Worm (Caenorhabditis elegans) whole organism, young adult: Measurements from ENCODE around the gene ZK1290.13.

Source experiments
- B0261.1 ChIP-seq: sonication (generic microtip); optimal IDR thresholded peaks from 2 replicates; lab custom pipeline; 2016; ENCODE audit warnings: mild to moderate bottlenecking, missing genetic modification characterization, moderate library complexity, missing compliant biosample characterization
- D2030.7 ChIP-seq: fragments of 200-800 bp; sonication (Bioruptor generic); IDR thresholded peaks from 2 replicates; pipeline ENCODE4 v1.3.6; 2022; ENCODE audit warnings: missing genetic modification reagents, missing genetic modification characterization, missing compliant biosample characterization
- F22D6.2 ChIP-seq: sonication (generic microtip); optimal IDR thresholded peaks from 2 replicates; lab custom pipeline; 2016; ENCODE audit warnings: mild to moderate bottlenecking, missing genetic modification characterization, missing compliant biosample characterization
- F23B12.7 ChIP-seq: sonication (generic microtip); optimal IDR thresholded peaks from 2 replicates; lab custom pipeline; 2017; ENCODE audit warnings: missing genetic modification characterization, mild to moderate bottlenecking, missing compliant biosample characterization, antibody characterized with exemption, moderate library complexity; ENCODE audit not compliant: insufficient read depth
- F37B4.10 ChIP-seq: fragments of 200-800 bp; sonication (Bioruptor generic); IDR thresholded peaks from 2 replicates; pipeline ENCODE4 v1.3.6; 2022; ENCODE audit warnings: missing genetic modification characterization, missing compliant biosample characterization
- F39B2.1 ChIP-seq: fragments of 200-800 bp; sonication (Bioruptor generic); IDR thresholded peaks from 2 replicates; pipeline ENCODE4 v1.3.6; 2022; ENCODE audit warnings: missing genetic modification reagents, missing genetic modification characterization, missing compliant biosample characterization
- F55B11.4 ChIP-seq: sonication (generic microtip); optimal IDR thresholded peaks from 2 replicates; lab custom pipeline; 2016; ENCODE audit warnings: missing compliant biosample characterization, missing genetic modification characterization, borderline replicate concordance; ENCODE audit not compliant: insufficient read depth
- K12H6.12 ChIP-seq: fragments of 200-800 bp; sonication (Bioruptor generic); optimal IDR thresholded peaks from 2 replicates; lab custom pipeline; 2018; ENCODE audit warnings: mild to moderate bottlenecking, missing genetic modification characterization, missing compliant biosample characterization
- T07F8.4 ChIP-seq: sonication (generic microtip); optimal IDR thresholded peaks from 2 replicates; lab custom pipeline; 2016; ENCODE audit warnings: mild to moderate bottlenecking, missing genetic modification characterization, moderate library complexity, missing compliant biosample characterization
- Y53G8AR.9 ChIP-seq: fragments of 200-800 bp; sonication (Bioruptor generic); conservative IDR thresholded peaks from 2 replicates; pipeline ENCODE4 v1.3.6; 2022; ENCODE audit warnings: missing genetic modification reagents, missing genetic modification characterization, missing compliant biosample characterization
- attf-3 ChIP-seq: fragments of 200-800 bp; sonication (Bioruptor generic); conservative IDR thresholded peaks from 2 replicates; pipeline ENCODE4 v1.3.6; 2022; ENCODE audit warnings: missing genetic modification reagents, missing genetic modification characterization, missing compliant biosample characterization
- attf-5 ChIP-seq: fragments of 200-800 bp; sonication (Bioruptor generic); optimal IDR thresholded peaks from 2 replicates; lab custom pipeline; 2018; ENCODE audit warnings: mild to moderate bottlenecking, missing genetic modification characterization, missing compliant biosample characterization
- attf-6 ChIP-seq: fragments of 200-800 bp; sonication (Bioruptor generic); IDR thresholded peaks from 2 replicates; pipeline ENCODE4 v1.3.6; 2022; ENCODE audit warnings: missing genetic modification reagents, missing genetic modification characterization, missing compliant biosample characterization
- cebp-2 ChIP-seq: fragments of 200-800 bp; sonication (Bioruptor generic); IDR thresholded peaks from 2 replicates; pipeline ENCODE4 v1.3.6; 2022; ENCODE audit warnings: missing genetic modification characterization, missing compliant biosample characterization
- ceh-100 ChIP-seq: fragments of 200-800 bp; sonication (Bioruptor generic); IDR thresholded peaks from 2 replicates; pipeline ENCODE4 v1.3.6; 2022; ENCODE audit warnings: missing genetic modification reagents, missing genetic modification characterization, missing compliant biosample characterization
- ceh-58 ChIP-seq: fragments of 200-800 bp; sonication (Bioruptor generic); IDR thresholded peaks from 2 replicates; pipeline ENCODE4 v1.3.6; 2022; ENCODE audit warnings: missing genetic modification characterization, missing compliant biosample characterization
- ceh-91 ChIP-seq: fragments of 200-800 bp; sonication (Bioruptor generic); IDR thresholded peaks from 2 replicates; pipeline ENCODE4 v1.3.6; 2022; ENCODE audit warnings: missing genetic modification reagents, missing genetic modification characterization, missing compliant biosample characterization
- chd-7 ChIP-seq: sonication (generic microtip); optimal IDR thresholded peaks from 2 replicates; lab custom pipeline; 2016; ENCODE audit warnings: mild to moderate bottlenecking, missing genetic modification characterization, moderate library complexity, missing compliant biosample characterization
- die-1 ChIP-seq: sonication (generic microtip); optimal IDR thresholded peaks from 2 replicates; lab custom pipeline; 2016; ENCODE audit warnings: missing genotype, mild to moderate bottlenecking, missing genetic modification characterization, missing compliant biosample characterization
- dpff-1 ChIP-seq: sonication (generic microtip); optimal IDR thresholded peaks from 2 replicates; lab custom pipeline; 2017; ENCODE audit warnings: mild to moderate bottlenecking, missing genetic modification characterization, missing compliant biosample characterization
- efl-1 ChIP-seq: fragments of 150-350 bp; optimal IDR thresholded peaks from 2 replicates; lab custom pipeline; 2014; ENCODE audit warnings: missing biosample characterization, missing genetic modification reagents, missing genetic modification characterization
- fkh-3 ChIP-seq: sonication (generic microtip); optimal IDR thresholded peaks from 2 replicates; lab custom pipeline; 2016; ENCODE audit warnings: mild to moderate bottlenecking, missing genetic modification characterization, missing compliant biosample characterization
- gei-17 ChIP-seq: fragments of 200-800 bp; sonication (Bioruptor generic); optimal IDR thresholded peaks from 2 replicates; lab custom pipeline; 2018; ENCODE audit warnings: mild to moderate bottlenecking, missing genetic modification characterization, missing compliant biosample characterization
- hlh-12 ChIP-seq: sonication (generic microtip); optimal IDR thresholded peaks from 2 replicates; lab custom pipeline; 2016; ENCODE audit warnings: missing genetic modification characterization, missing compliant biosample characterization
- lag-1 ChIP-seq: fragments of 200-800 bp; sonication (Bioruptor generic); IDR thresholded peaks from 2 replicates; pipeline ENCODE4 v1.3.6; 2022; ENCODE audit warnings: missing genetic modification reagents, missing genetic modification characterization, missing compliant biosample characterization
- let-607 ChIP-seq, 2 experiments: fragments of 200-800 bp in 1 of 2; sonication (Bioruptor generic) in 1 of 2; sonication (generic microtip) in 1 of 2; optimal IDR thresholded peaks; 2 replicates each; lab custom pipeline; 2016 to 2018; ENCODE audit warnings: mild to moderate bottlenecking in 2 of 2, missing compliant biosample characterization in 2 of 2, missing genetic modification characterization in 2 of 2, moderate library complexity in 2 of 2, missing genotype in 1 of 2
- lin-35 ChIP-seq, 3 experiments: fragments of 150-350 bp in 2 of 3; sonication (generic microtip) in 1 of 3; optimal IDR thresholded peaks; 2 replicates each; lab custom pipeline; 2014 to 2018; ENCODE audit warnings: missing biosample characterization in 3 of 3, missing genetic modification characterization in 3 of 3, missing genetic modification reagents in 3 of 3
- lin-40 ChIP-seq: sonication (generic microtip); optimal IDR thresholded peaks from 2 replicates; lab custom pipeline; 2016; ENCODE audit warnings: missing genetic modification characterization, mild to moderate bottlenecking, missing compliant biosample characterization, missing genotype, missing genetic modification reagents
- lir-1 ChIP-seq: fragments of 200-800 bp; sonication (Bioruptor generic); conservative IDR thresholded peaks from 2 replicates; pipeline ENCODE4 v1.3.6; 2022; ENCODE audit warnings: missing genetic modification reagents, missing genetic modification characterization, missing compliant biosample characterization
- lsl-1 ChIP-seq: fragments of 200-800 bp; sonication (Bioruptor generic); optimal IDR thresholded peaks from 2 replicates; lab custom pipeline; 2018; ENCODE audit warnings: mild to moderate bottlenecking, missing genetic modification characterization, moderate library complexity, missing compliant biosample characterization
- madf-8 ChIP-seq: fragments of 200-800 bp; sonication (Bioruptor generic); conservative IDR thresholded peaks from 2 replicates; pipeline ENCODE4 v1.3.6; 2022; ENCODE audit warnings: missing genetic modification reagents, missing genetic modification characterization, missing compliant biosample characterization
- mcd-1 ChIP-seq: fragments of 200-800 bp; sonication (Bioruptor generic); IDR thresholded peaks from 2 replicates; pipeline ENCODE4 v1.3.6; 2022; ENCODE audit warnings: missing genetic modification reagents, missing genetic modification characterization, missing compliant biosample characterization
- nhr-179 ChIP-seq: sonication (generic microtip); optimal IDR thresholded peaks from 2 replicates; lab custom pipeline; 2016; ENCODE audit warnings: mild to moderate bottlenecking, missing genetic modification characterization, missing compliant biosample characterization
- rec-8 ChIP-seq, 2 experiments: sonication (generic microtip); optimal IDR thresholded peaks; 2 replicates each; lab custom pipeline; 2016; ENCODE audit warnings: mild to moderate bottlenecking in 2 of 2, missing genetic modification characterization in 2 of 2, missing genetic modification reagents in 2 of 2, missing genotype in 2 of 2, missing biosample characterization in 1 of 2, missing compliant biosample characterization in 1 of 2, moderate library complexity in 1 of 2
- rpc-1 ChIP-seq, 2 experiments: fragments of 150-350 bp in 1 of 2; sonication (generic microtip) in 1 of 2; optimal IDR thresholded peaks; 2 replicates each; lab custom pipeline; 2014 to 2018; ENCODE audit warnings: missing biosample characterization in 1 of 2, missing genetic modification characterization in 1 of 2, missing genetic modification reagents in 1 of 2, missing genotype in 1 of 2
- tbx-9 ChIP-seq: sonication (generic microtip); optimal IDR thresholded peaks from 2 replicates; lab custom pipeline; 2016; ENCODE audit warnings: borderline replicate concordance, missing genetic modification characterization, inconsistent platforms, missing compliant biosample characterization
- unc-130 ChIP-seq: sonication (generic microtip); optimal IDR thresholded peaks from 2 replicates; lab custom pipeline; 2016; ENCODE audit warnings: missing genetic modification reagents, missing genetic modification characterization, missing compliant biosample characterization
- xnd-1 ChIP-seq: sonication (generic microtip); optimal IDR thresholded peaks from 2 replicates; lab custom pipeline; 2016; ENCODE audit warnings: missing genotype, missing genetic modification reagents, missing genetic modification characterization, missing compliant biosample characterization
- zim-3 ChIP-seq: sonication (generic microtip); optimal IDR thresholded peaks from 2 replicates; lab custom pipeline; 2017; ENCODE audit warnings: mild to moderate bottlenecking, missing genetic modification characterization, moderate library complexity, missing compliant biosample characterization
- ztf-25 ChIP-seq: fragments of 200-800 bp; sonication (Bioruptor generic); IDR thresholded peaks from 2 replicates; pipeline ENCODE4 v1.3.6; 2022; ENCODE audit warnings: missing genetic modification reagents, missing genetic modification characterization, missing compliant biosample characterization
- ztf-28 ChIP-seq: fragments of 200-800 bp; sonication (Bioruptor generic); IDR thresholded peaks from 2 replicates; pipeline ENCODE4 v1.3.6; 2022; ENCODE audit warnings: missing genetic modification reagents, missing genetic modification characterization, missing compliant biosample characterization
- ztf-3 ChIP-seq: fragments of 200-800 bp; sonication (Bioruptor generic); optimal IDR thresholded peaks from 2 replicates; lab custom pipeline; 2018; ENCODE audit warnings: mild to moderate bottlenecking, missing genetic modification characterization, missing compliant biosample characterization

ZK1290.13 gene

ce11 chrII:7575614-7576013 is 40.8 kb downstream of the ZK1290.13 start, which contains the start of gene F35D2.1:
Gene F35D2.1 (plus strand): TSS chrII:7575914.
- TF ChIP-seq ceh-58 (GFP tag; lab: Robert Waterston, UW) (no peak), lir-1 (no peak), tbx-9 (tag; lab: Kevin White, UChicago) (no peak), efl-1 (GFP tag; lab: Kevin White, UChicago) (no peak), F22D6.2 (no peak), F55B11.4 (tag; lab: Kevin White, UChicago) (no peak), rec-8 (tag; optimal IDR thresholded peaks at IDR 0.05; lab: Kevin White, UChicago) (no peak), ceh-91 (GFP tag; lab: Robert Waterston, UW) (no peak), cebp-2 (GFP tag; lab: Robert Waterston, UW) (no peak), ztf-28 (GFP tag; lab: Robert Waterston, UW) (no peak), dpff-1 (tag; lab: Kevin White, UChicago) (no peak), ztf-3 (GFP tag; lab: Kevin White, UChicago) (no peak), attf-5 (GFP tag; lab: Kevin White, UChicago) (no peak)

ce11 chrII:7577412-7577811 is 42.6 kb downstream of the ZK1290.13 start, which contains the start of gene F35D2.6:
Gene F35D2.6 (plus strand): TSS chrII:7577712.
- TF ChIP-seq B0261.1 (no peak), fkh-3 (tag; lab: Kevin White, UChicago) (no peak), mcd-1 (GFP tag; lab: Robert Waterston, UW) (no peak), K12H6.12 (no peak), attf-6 (no peak), F37B4.10 (GFP tag; lab: Robert Waterston, UW) (no peak), lin-40 (no peak), F39B2.1 (GFP tag; lab: Robert Waterston, UW) (no peak), Y53G8AR.9 (GFP tag; lab: Robert Waterston, UW) (no peak), lag-1 (no peak), lsl-1 (GFP tag; lab: Kevin White, UChicago) (no peak), attf-3 (GFP tag; lab: Robert Waterston, UW) (no peak), chd-7 (tag; lab: Kevin White, UChicago) (no peak), ceh-100 (GFP tag; lab: Robert Waterston, UW) (no peak)
- TF ChIP-seq, all 124 proteins: peak for 0

- TF ChIP-seq T07F8.4: no peak
- TF ChIP-seq gei-17: no peak
- TF ChIP-seq xnd-1 (tag; lab: Kevin White, UChicago): no peak
- TF ChIP-seq hlh-12 (tag; lab: Kevin White, UChicago): no peak
- TF ChIP-seq unc-130 (GFP tag; lab: Kevin White, UChicago): no peak
- TF ChIP-seq ceh-58 (GFP tag; lab: Robert Waterston, UW): no peak
- no peak for TF ChIP-seq madf-8
- TF ChIP-seq attf-6: no peak
- no peak for TF ChIP-seq F23B12.7
- TF ChIP-seq nhr-179 (tag; lab: Kevin White, UChicago): no peak
- no peak for TF ChIP-seq D2030.7 (GFP tag; lab: Robert Waterston, UW)
- TF ChIP-seq zim-3 (tag; lab: Kevin White, UChicago): no peak
- no peak for TF ChIP-seq ztf-25 (GFP tag; lab: Robert Waterston, UW)
- no peak for TF ChIP-seq lin-35 (GFP tag; optimal IDR thresholded peaks at IDR 0.05; lab: Kevin White, UChicago)
- TF ChIP-seq B0261.1: no peak
- no peak for TF ChIP-seq rpc-1 (optimal IDR thresholded peaks at IDR 0.05; lab: Kevin White, UChicago)
- TF ChIP-seq rpc-1 (tag; optimal IDR thresholded peaks at IDR 0.05; lab: Kevin White, UChicago): no peak
- no peak for TF ChIP-seq let-607 (tag; optimal IDR thresholded peaks at IDR 0.05; lab: Kevin White, UChicago)
- TF ChIP-seq die-1: no peak
These were observed 48.7 kb downstream of the ZK1290.13 start, which contains the start of gene mks-3 for ce11 chrII:7583555-7583954. Gene mks-3 (minus strand): TSS chrII:7583655.
